Fruit fly (Drosophila melanogaster) whole organism, embryonic: Measurements from ENCODE around the gene CG6689.

Source experiments
- ATbp ChIP-seq: fragments of 200-800 bp; sonication (Bioruptor generic); optimal IDR thresholded peaks from 2 replicates; lab custom pipeline; 2017; ENCODE audit warnings: missing biosample characterization, mild to moderate bottlenecking, missing genetic modification characterization, missing genetic modification reagents
- Adf1 ChIP-seq: fragments of 200-800 bp; sonication (Bioruptor generic); IDR thresholded peaks from 2 replicates; pipeline ENCODE4 v1.3.6; 2022; ENCODE audit warnings: missing biosample characterization, missing genetic modification characterization
- Asciz ChIP-seq: fragments of 200-800 bp; sonication (Bioruptor generic); optimal IDR thresholded peaks from 2 replicates; lab custom pipeline; 2017; ENCODE audit warnings: missing biosample characterization, mild to moderate bottlenecking, missing genetic modification characterization, missing genetic modification reagents
- Bdp1 ChIP-seq: fragments of 200-800 bp; sonication (Bioruptor generic); optimal IDR thresholded peaks from 3 replicates; lab custom pipeline; 2016; ENCODE audit warnings: missing biosample characterization, missing genetic modification characterization
- Bgb ChIP-seq: fragments of 200-800 bp; sonication (Bioruptor generic); IDR thresholded peaks from 2 replicates; pipeline ENCODE4 v1.3.6; 2022; ENCODE audit warnings: missing biosample characterization, missing genetic modification characterization; ENCODE audit not compliant: partially characterized antibody
- Bteb2 ChIP-seq: fragments of 200-800 bp; sonication (Bioruptor generic); optimal IDR thresholded peaks from 2 replicates; lab custom pipeline; 2016; ENCODE audit warnings: missing biosample characterization, missing genetic modification characterization
- CG10979 ChIP-seq: fragments of 200-800 bp; sonication (Bioruptor generic); optimal IDR thresholded peaks from 2 replicates; lab custom pipeline; 2018; ENCODE audit warnings: missing biosample characterization, mild to moderate bottlenecking, missing genetic modification characterization, moderate library complexity
- CG11093 ChIP-seq: fragments of 200-800 bp; sonication (Bioruptor generic); IDR thresholded peaks from 3 replicates; pipeline ENCODE4 v1.3.6; 2022; ENCODE audit warnings: missing biosample characterization, missing genetic modification characterization
- CG11560 ChIP-seq: fragments of 200-800 bp; sonication (Bioruptor generic); IDR thresholded peaks from 3 replicates; pipeline ENCODE4 v1.3.6; 2022; ENCODE audit warnings: missing biosample characterization, missing genetic modification characterization
- CG11696 ChIP-seq: fragments of 200-800 bp; sonication (Bioruptor generic); IDR thresholded peaks from 2 replicates; pipeline ENCODE4 v1.3.6; 2022; ENCODE audit warnings: missing biosample characterization, missing genetic modification characterization
- CG12155 ChIP-seq: fragments of 200-800 bp; sonication (Bioruptor generic); optimal IDR thresholded peaks from 3 replicates; lab custom pipeline; 2016; ENCODE audit warnings: missing biosample characterization, missing genetic modification characterization
- CG1603 ChIP-seq: fragments of 200-800 bp; sonication (Bioruptor generic); optimal IDR thresholded peaks from 2 replicates; lab custom pipeline; 2019; ENCODE audit warnings: missing biosample characterization, mild to moderate bottlenecking, missing genetic modification characterization, moderate library complexity
- CG18476 ChIP-seq: fragments of 200-800 bp; sonication (Bioruptor generic); optimal IDR thresholded peaks from 2 replicates; lab custom pipeline; 2016; ENCODE audit warnings: missing biosample characterization, mild to moderate bottlenecking, missing genetic modification characterization
- CG2889 ChIP-seq: fragments of 200-800 bp; sonication (Bioruptor generic); IDR thresholded peaks from 3 replicates; pipeline ENCODE4 v1.3.6; 2022; ENCODE audit warnings: missing biosample characterization, missing genetic modification characterization
- CG31224 ChIP-seq: fragments of 200-800 bp; sonication (Bioruptor generic); IDR thresholded peaks from 2 replicates; pipeline ENCODE4 v1.3.6; 2022; ENCODE audit warnings: missing biosample characterization, missing genetic modification characterization
- CG32772 ChIP-seq: fragments of 200-800 bp; sonication (Bioruptor generic); IDR thresholded peaks from 2 replicates; pipeline ENCODE4 v1.3.6; 2022; ENCODE audit warnings: missing biosample characterization, missing genetic modification characterization
- CG34422 ChIP-seq: fragments of 200-800 bp; sonication (Bioruptor generic); IDR thresholded peaks from 3 replicates; pipeline ENCODE4 v1.3.6; 2022; ENCODE audit warnings: missing biosample characterization, missing genetic modification characterization
- CG4424 ChIP-seq: fragments of 200-800 bp; sonication (Bioruptor generic); optimal IDR thresholded peaks from 3 replicates; lab custom pipeline; 2016; ENCODE audit warnings: missing biosample characterization, missing genetic modification characterization
- CG4854 ChIP-seq: fragments of 200-800 bp; sonication (Bioruptor generic); optimal IDR thresholded peaks from 2 replicates; lab custom pipeline; 2016; ENCODE audit warnings: missing biosample characterization, missing genetic modification characterization, inconsistent platforms
- CG6854 ChIP-seq: fragments of 200-800 bp; sonication (Bioruptor generic); optimal IDR thresholded peaks from 3 replicates; lab custom pipeline; 2017; ENCODE audit warnings: missing biosample characterization, mild to moderate bottlenecking, missing genetic modification characterization
- CG8281 ChIP-seq: fragments of 200-800 bp; sonication (Bioruptor generic); optimal IDR thresholded peaks from 2 replicates; lab custom pipeline; 2018; ENCODE audit warnings: missing biosample characterization, mild to moderate bottlenecking, missing genetic modification characterization, moderate library complexity
- CG8765 ChIP-seq: fragments of 200-800 bp; sonication (Bioruptor generic); IDR thresholded peaks from 2 replicates; pipeline ENCODE4 v1.3.6; 2022; ENCODE audit warnings: missing biosample characterization, missing genetic modification characterization
- CG8924 ChIP-seq: fragments of 200-800 bp; optimal IDR thresholded peaks from 3 replicates; lab custom pipeline; 2019; ENCODE audit warnings: missing biosample characterization, mild to moderate bottlenecking, missing genetic modification characterization, moderate library complexity
- CG9817 ChIP-seq: fragments of 200-800 bp; sonication (Bioruptor generic); optimal IDR thresholded peaks from 2 replicates; lab custom pipeline; 2018; ENCODE audit warnings: missing biosample characterization, mild to moderate bottlenecking, missing genetic modification characterization, moderate library complexity
- Chrac-16 ChIP-seq: fragments of 200-800 bp; sonication (Bioruptor generic); optimal IDR thresholded peaks from 3 replicates; lab custom pipeline; 2016; ENCODE audit warnings: missing biosample characterization, missing genetic modification characterization
- H15 ChIP-seq: fragments of 200-800 bp; sonication (Bioruptor generic); IDR thresholded peaks from 3 replicates; pipeline ENCODE4 v1.3.6; 2022; ENCODE audit warnings: missing biosample characterization, missing genetic modification characterization
- Hr39 ChIP-seq: fragments of >200 bp; optimal IDR thresholded peaks from 2 replicates; lab custom pipeline; 2017
- Kr ChIP-seq: fragments of 200-800 bp; sonication (Bioruptor generic); optimal IDR thresholded peaks from 2 replicates; lab custom pipeline; 2017; ENCODE audit warnings: missing biosample characterization, mild to moderate bottlenecking, missing genetic modification characterization
- Max ChIP-seq: fragments of 200-800 bp; sonication (Bioruptor generic); optimal IDR thresholded peaks from 2 replicates; lab custom pipeline; 2016; ENCODE audit warnings: missing biosample characterization, mild to moderate bottlenecking, missing genetic modification characterization
- Nf-YC ChIP-seq: fragments of 200-800 bp; optimal IDR thresholded peaks from 3 replicates; lab custom pipeline; 2019; ENCODE audit warnings: missing biosample characterization, mild to moderate bottlenecking, missing genetic modification characterization, moderate library complexity
- Pdp1 ChIP-seq, 2 experiments: fragments of 200-800 bp; sonication (Bioruptor generic); optimal IDR thresholded peaks; 3 replicates each; lab custom pipeline; 2016; ENCODE audit warnings: missing biosample characterization in 2 of 2, missing genetic modification characterization in 2 of 2, mild to moderate bottlenecking in 1 of 2, moderate library complexity in 1 of 2
- Trl ChIP-seq, 3 experiments: fragments of >200 bp in 2 of 3; fragments of 200-800 bp in 1 of 3; sonication (Bioruptor generic) in 1 of 3; optimal IDR thresholded peaks; 2 replicates in 1 of 3; 3 replicates in 2 of 3; lab custom pipeline; 2016 to 2017; ENCODE audit warnings: missing biosample characterization in 1 of 3, missing genetic modification characterization in 1 of 3
- abd-A ChIP-seq: fragments of 200-800 bp; sonication (Bioruptor generic); optimal IDR thresholded peaks from 3 replicates; lab custom pipeline; 2019; ENCODE audit warnings: missing biosample characterization, mild to moderate bottlenecking, missing genetic modification characterization, moderate library complexity
- bab2 ChIP-seq: fragments of 200-800 bp; sonication (Bioruptor generic); optimal IDR thresholded peaks from 2 replicates; lab custom pipeline; 2016; ENCODE audit warnings: missing biosample characterization, missing genetic modification characterization
- bcd ChIP-seq: fragments of 200-800 bp; sonication (Bioruptor generic); optimal IDR thresholded peaks from 2 replicates; lab custom pipeline; 2017; ENCODE audit warnings: missing biosample characterization, mild to moderate bottlenecking, missing genetic modification characterization
- btn ChIP-seq: fragments of 200-800 bp; sonication (Bioruptor generic); optimal IDR thresholded peaks from 2 replicates; lab custom pipeline; 2016; ENCODE audit warnings: missing biosample characterization, missing genetic modification characterization
- cg ChIP-seq: fragments of 200-800 bp; sonication (Bioruptor generic); optimal IDR thresholded peaks from 3 replicates; lab custom pipeline; 2019; ENCODE audit warnings: missing biosample characterization, mild to moderate bottlenecking, missing genetic modification characterization, moderate library complexity
- emc ChIP-seq: fragments of 200-800 bp; sonication (Bioruptor generic); optimal IDR thresholded peaks from 2 replicates; lab custom pipeline; 2016; ENCODE audit warnings: missing biosample characterization, missing genetic modification characterization
- gcm ChIP-seq: fragments of 200-800 bp; sonication (Bioruptor generic); optimal IDR thresholded peaks from 2 replicates; lab custom pipeline; 2019; ENCODE audit warnings: missing biosample characterization, mild to moderate bottlenecking, missing genetic modification characterization, moderate library complexity
- gro ChIP-seq: fragments of 200-800 bp; sonication (Bioruptor generic); optimal IDR thresholded peaks from 2 replicates; lab custom pipeline; 2016; ENCODE audit warnings: missing biosample characterization, missing genetic modification characterization
- ind ChIP-seq: fragments of 200-800 bp; sonication (Bioruptor generic); optimal IDR thresholded peaks from 3 replicates; lab custom pipeline; 2016; ENCODE audit warnings: missing biosample characterization, missing genetic modification characterization
- inv ChIP-seq: fragments of 200-800 bp; sonication (Bioruptor generic); IDR thresholded peaks from 2 replicates; pipeline ENCODE4 v1.3.6; 2022; ENCODE audit warnings: missing biosample characterization, missing genetic modification characterization; ENCODE audit not compliant: partially characterized antibody
- lab ChIP-seq: fragments of 200-800 bp; sonication (Bioruptor generic); optimal IDR thresholded peaks from 3 replicates; lab custom pipeline; 2017; ENCODE audit warnings: missing biosample characterization, missing genetic modification characterization, mild to moderate bottlenecking, moderate library complexity, missing genetic modification reagents
- otp ChIP-seq: fragments of 200-800 bp; sonication (Bioruptor generic); IDR thresholded peaks from 3 replicates; pipeline ENCODE4, ENCODE4 v1.3.6; 2022; ENCODE audit warnings: missing biosample characterization, missing genetic modification characterization
- pzg ChIP-seq: fragments of 200-800 bp; sonication (Bioruptor generic); optimal IDR thresholded peaks from 3 replicates; lab custom pipeline; 2018; ENCODE audit warnings: missing biosample characterization, mild to moderate bottlenecking, missing genetic modification characterization, moderate library complexity
- rib ChIP-seq: fragments of 200-800 bp; sonication (Bioruptor generic); IDR thresholded peaks from 2 replicates; pipeline ENCODE4 v1.3.6; 2022; ENCODE audit warnings: missing biosample characterization, missing genetic modification characterization
- sd ChIP-seq: fragments of 200-800 bp; sonication (Bioruptor generic); optimal IDR thresholded peaks from 3 replicates; lab custom pipeline; 2018; ENCODE audit warnings: missing biosample characterization, mild to moderate bottlenecking, missing genetic modification characterization, moderate library complexity
- sna ChIP-seq: fragments of 200-800 bp; sonication (Bioruptor generic); IDR thresholded peaks from 2 replicates; pipeline ENCODE4 v1.3.6; 2022; ENCODE audit warnings: missing biosample characterization, missing genetic modification characterization; ENCODE audit not compliant: partially characterized antibody
- tio ChIP-seq: fragments of 200-800 bp; sonication (Bioruptor generic); optimal IDR thresholded peaks from 2 replicates; lab custom pipeline; 2017; ENCODE audit warnings: missing biosample characterization, missing genetic modification characterization, inconsistent platforms
- yki ChIP-seq: fragments of >200 bp; optimal IDR thresholded peaks from 3 replicates; lab custom pipeline; 2018
- zen ChIP-seq: fragments of 200-800 bp; sonication (Bioruptor generic); optimal IDR thresholded peaks from 3 replicates; lab custom pipeline; 2018; ENCODE audit warnings: missing biosample characterization, mild to moderate bottlenecking, missing genetic modification characterization, moderate library complexity

CG6689 gene

dm6 chr3R:11198062-11198472 lies 21.8 kb downstream of the CG6689 start (continued):
- no peak for TF ChIP-seq CG18476 (GFP tag; lab: Kevin White, UChicago)
- TF ChIP-seq CG10979 (tag; lab: Kevin White, UChicago), result no peak
- no peak for TF ChIP-seq CG8281
- no peak for TF ChIP-seq CG11093 (GFP tag; lab: Robert Waterston, UW)
- TF ChIP-seq CG34422, result peak; percentile 41; the same call in 1 of the 3 replicates
- TF ChIP-seq yki (lab: Kevin White, UChicago), result no peak
- no peak for TF ChIP-seq Hr39 (lab: Kevin White, UChicago)
- no peak for TF ChIP-seq Bteb2 (GFP tag; lab: Kevin White, UChicago)
- TF ChIP-seq inv (GFP tag; lab: Robert Waterston, UW), result no peak
- TF ChIP-seq Trl (optimal IDR thresholded peaks at IDR 0.05; lab: Kevin White, UChicago), result peak; percentile 48 to 70
- no peak for TF ChIP-seq Trl (GFP tag; optimal IDR thresholded peaks at IDR 0.05; lab: Kevin White, UChicago)
- TF ChIP-seq bab2 (GFP tag; lab: Kevin White, UChicago), result no peak
- no peak for TF ChIP-seq CG32772 (GFP tag; lab: Robert Waterston, UW)
- TF ChIP-seq bcd (GFP tag; lab: Kevin White, UChicago), result peak; percentile 12
- TF ChIP-seq Kr (GFP tag; lab: Kevin White, UChicago), result no peak
- TF ChIP-seq CG8924, result no peak
- no peak for TF ChIP-seq Chrac-16 (GFP tag; lab: Kevin White, UChicago)
- TF ChIP-seq CG6854 (GFP tag; lab: Kevin White, UChicago), result no peak
- TF ChIP-seq gcm (GFP tag; lab: Kevin White, UChicago), result no peak
- TF ChIP-seq ATbp (GFP tag; lab: Kevin White, UChicago), result no peak
- no peak for TF ChIP-seq Bdp1
- TF ChIP-seq Max, result no peak
- no peak for TF ChIP-seq CG1603
- peak; percentile 18 for TF ChIP-seq gro (GFP tag; lab: Kevin White, UChicago)
- TF ChIP-seq rib (GFP tag; lab: Robert Waterston, UW), result peak; percentile 52; the same call in 1 of the 2 replicates
- TF ChIP-seq abd-A, result peak; percentile 78
- TF ChIP-seq CG4424 (GFP tag; lab: Kevin White, UChicago), result no peak
- TF ChIP-seq Pdp1 (GFP tag; optimal IDR thresholded peaks at IDR 0.05; lab: Kevin White, UChicago), result peak in 1 of 2 experiments; percentile 92
- no peak for TF ChIP-seq tio (GFP tag; lab: Kevin White, UChicago)
- no peak for TF ChIP-seq zen (tag; lab: Kevin White, UChicago)
- no peak for TF ChIP-seq CG31224 (GFP tag; lab: Robert Waterston, UW)
- TF ChIP-seq sd, result peak; percentile 86
- peak; percentile 45 for TF ChIP-seq lab
- TF ChIP-seq CG12155, result no peak
- no peak for TF ChIP-seq CG11696 (GFP tag; lab: Robert Waterston, UW)
- TF ChIP-seq cg (GFP tag; lab: Kevin White, UChicago), result peak; percentile 25
- TF ChIP-seq pzg (GFP tag; lab: Kevin White, UChicago), result no peak
- no peak for TF ChIP-seq CG4854 (GFP tag; lab: Kevin White, UChicago)
- 0 out of 3 replicates have a peak, but pooled peaks have one; percentile 8 for TF ChIP-seq otp (GFP tag; lab: Robert Waterston, UW)
- peak; percentile 49 for TF ChIP-seq Bgb (GFP tag; lab: Robert Waterston, UW)
- TF ChIP-seq ind (GFP tag; lab: Kevin White, UChicago), result no peak
- no peak for TF ChIP-seq CG2889 (GFP tag; lab: Robert Waterston, UW)
- TF ChIP-seq Adf1 (GFP tag; lab: Robert Waterston, UW), result no peak; the same call in 1 of the 2 replicates
- TF ChIP-seq H15 (GFP tag; lab: Robert Waterston, UW), result no peak
- no peak for TF ChIP-seq CG8765 (GFP tag; lab: Robert Waterston, UW)
- no peak for TF ChIP-seq CG9817
- TF ChIP-seq Nf-YC (tag; lab: Kevin White, UChicago), result no peak
- no peak for TF ChIP-seq btn (GFP tag; lab: Kevin White, UChicago)
- TF ChIP-seq CG11560 (tag; lab: Robert Waterston, UW), result no peak
- no peak for TF ChIP-seq sna (GFP tag; lab: Robert Waterston, UW)
- TF ChIP-seq emc (GFP tag; lab: Kevin White, UChicago), result no peak
- peak; percentile 15 for TF ChIP-seq Asciz (GFP tag; lab: Kevin White, UChicago)
